Worm (Caenorhabditis elegans) whole organism, early embryonic: ENCODE data around the gene fbxa-29.
"Not testable (repeated sequence)": the region's sequence is repeated elsewhere in the genome, so short reads cannot be mapped to it uniquely, and the experiment has no call there.

Experiments used
- B0310.2 ChIP-seq: sonication (generic microtip); optimal IDR thresholded peaks from 2 replicates; lab custom pipeline; 2016; ENCODE audit warnings: mild to moderate bottlenecking, missing genetic modification characterization, missing compliant biosample characterization
- F13C5.2 ChIP-seq: sonication (generic microtip); optimal IDR thresholded peaks from 2 replicates; lab custom pipeline; 2017; ENCODE audit warnings: mild to moderate bottlenecking, missing genetic modification characterization, inconsistent platforms, missing compliant biosample characterization
- aly-1 ChIP-seq: sonication (generic microtip); optimal IDR thresholded peaks from 2 replicates; lab custom pipeline; 2016; ENCODE audit warnings: missing genetic modification characterization, missing compliant biosample characterization
- ama-1 ChIP-seq: fragments of 150-350 bp; optimal IDR thresholded peaks from 2 replicates; lab custom pipeline; 2014
- ceh-13 ChIP-seq: fragments of 200-800 bp; sonication (Bioruptor generic); optimal IDR thresholded peaks from 2 replicates; lab custom pipeline; 2018; ENCODE audit warnings: mild to moderate bottlenecking, missing genetic modification characterization, missing compliant biosample characterization
- ceh-36 ChIP-seq: sonication (generic microtip); optimal IDR thresholded peaks from 2 replicates; lab custom pipeline; 2016; ENCODE audit warnings: missing genetic modification characterization, inconsistent platforms, missing compliant biosample characterization
- ets-7 ChIP-seq: sonication (generic microtip); optimal IDR thresholded peaks from 2 replicates; lab custom pipeline; 2016; ENCODE audit warnings: missing genotype, missing genetic modification characterization, missing compliant biosample characterization
- flt-1 ChIP-seq: fragments of 200-800 bp; sonication (Bioruptor generic); IDR thresholded peaks from 2 replicates; pipeline ENCODE4 v1.3.6; 2022; ENCODE audit warnings: missing genetic modification characterization, missing compliant biosample characterization
- hmbx-1 ChIP-seq: sonication (generic microtip); optimal IDR thresholded peaks from 2 replicates; lab custom pipeline; 2016; ENCODE audit warnings: mild to moderate bottlenecking, missing genetic modification characterization, missing compliant biosample characterization
- hmg-4 ChIP-seq: fragments of 200-800 bp; sonication (Bioruptor generic); optimal IDR thresholded peaks from 2 replicates; lab custom pipeline; 2018; ENCODE audit warnings: mild to moderate bottlenecking, missing genetic modification characterization, missing compliant biosample characterization
- hnd-1 ChIP-seq: sonication (generic microtip); optimal IDR thresholded peaks from 2 replicates; lab custom pipeline; 2016; ENCODE audit warnings: missing genetic modification characterization, missing compliant biosample characterization
- pes-1 ChIP-seq: fragments of 200-800 bp; sonication (Bioruptor generic); IDR thresholded peaks from 2 replicates; pipeline ENCODE4 v1.3.6; 2022; ENCODE audit warnings: missing genetic modification reagents, missing genetic modification characterization, missing compliant biosample characterization
- scrt-1 ChIP-seq: fragments of 200-800 bp; sonication (Bioruptor generic); IDR thresholded peaks from 2 replicates; pipeline ENCODE4 v1.3.6; 2022; ENCODE audit warnings: missing genetic modification characterization, missing compliant biosample characterization
- sea-1 ChIP-seq: fragments of 200-800 bp; sonication (Bioruptor generic); conservative IDR thresholded peaks from 2 replicates; pipeline ENCODE4 v1.3.6; 2022; ENCODE audit warnings: missing genetic modification characterization, missing compliant biosample characterization
- tbx-11 ChIP-seq: fragments of 200-800 bp; sonication (Bioruptor generic); IDR thresholded peaks from 2 replicates; pipeline ENCODE4 v1.3.6; 2022; ENCODE audit warnings: missing genetic modification characterization, missing compliant biosample characterization
- tbx-37 ChIP-seq: fragments of 200-800 bp; sonication (Bioruptor generic); conservative IDR thresholded peaks from 2 replicates; pipeline ENCODE4 v1.3.6; 2022; ENCODE audit warnings: missing genetic modification reagents, missing genetic modification characterization, missing compliant biosample characterization
- tra-4 ChIP-seq: sonication (generic microtip); optimal IDR thresholded peaks from 2 replicates; lab custom pipeline; 2017; ENCODE audit warnings: missing genetic modification characterization, missing compliant biosample characterization

Gene fbxa-29

ce11 chrIII:1288473-1289056 is 15.1 kb upstream of the fbxa-29 start, which contains the start of gene fbxa-50:
fbxa-50 (minus strand) TSS chrIII:1288523.
- TF ChIP-seq scrt-1 (GFP tag; lab: Robert Waterston, UW) (no peak), ama-1 (lab: Kevin White, UChicago) (no peak), hmg-4 (no peak), aly-1 (tag; lab: Kevin White, UChicago) (no peak), ceh-13 (GFP tag; lab: Kevin White, UChicago) (no peak), sea-1 (GFP tag; lab: Robert Waterston, UW) (no peak), tbx-37 (GFP tag; lab: Robert Waterston, UW) (no peak)

- TF ChIP-seq F13C5.2 (tag; lab: Kevin White, UChicago) (no peak), scrt-1 (GFP tag; lab: Robert Waterston, UW) (no peak), hnd-1 (no peak), hmbx-1 (tag; lab: Kevin White, UChicago) (no peak), pes-1 (GFP tag; lab: Robert Waterston, UW) (no peak), B0310.2 (tag; lab: Kevin White, UChicago) (no peak), aly-1 (tag; lab: Kevin White, UChicago) (no peak), tra-4 (tag; lab: Kevin White, UChicago) (no peak), ceh-36 (tag; lab: Kevin White, UChicago) (no peak), tbx-11 (GFP tag; lab: Robert Waterston, UW) (no peak), hmg-4 (no peak), ama-1 (lab: Kevin White, UChicago) (no peak), tbx-37 (GFP tag; lab: Robert Waterston, UW) (no peak), sea-1 (GFP tag; lab: Robert Waterston, UW) (no peak), ets-7 (tag; lab: Kevin White, UChicago) (no peak), flt-1 (GFP tag; lab: Robert Waterston, UW) (no peak), ceh-13 (GFP tag; lab: Kevin White, UChicago) (no peak)
Observed at ce11 chrIII:1284584-1285046, 11.1 kb upstream of the fbxa-29 start, which contains the start of gene fbxa-37. fbxa-37 (plus strand) TSS chrIII:1284996.

- TF ChIP-seq sea-1 (GFP tag; lab: Robert Waterston, UW) = no peak
- TF ChIP-seq ceh-13 (GFP tag; lab: Kevin White, UChicago) = no peak
- no peak for TF ChIP-seq B0310.2 (tag; lab: Kevin White, UChicago)
- TF ChIP-seq pes-1 (GFP tag; lab: Robert Waterston, UW) = no peak
- TF ChIP-seq ceh-36 (tag; lab: Kevin White, UChicago) = no peak
- no peak for TF ChIP-seq F13C5.2 (tag; lab: Kevin White, UChicago)
- TF ChIP-seq ama-1 (lab: Kevin White, UChicago) = no peak
- no peak for TF ChIP-seq tbx-37 (GFP tag; lab: Robert Waterston, UW)
- TF ChIP-seq hnd-1 = no peak
- TF ChIP-seq tbx-11 (GFP tag; lab: Robert Waterston, UW) = no peak
- no peak for TF ChIP-seq ets-7 (tag; lab: Kevin White, UChicago)
- TF ChIP-seq aly-1 (tag; lab: Kevin White, UChicago) = no peak
- no peak for TF ChIP-seq hmbx-1 (tag; lab: Kevin White, UChicago)
Observed at ce11 chrIII:1279197-1279596, 5.7 kb upstream of the fbxa-29 start.

- no peak for TF ChIP-seq B0310.2 (tag; lab: Kevin White, UChicago)
- TF ChIP-seq ceh-13 (GFP tag; lab: Kevin White, UChicago) = no peak
- TF ChIP-seq ceh-36 (tag; lab: Kevin White, UChicago) = no peak
- TF ChIP-seq ama-1 (lab: Kevin White, UChicago) = no peak
- no peak for TF ChIP-seq tra-4 (tag; lab: Kevin White, UChicago)
- no peak for TF ChIP-seq flt-1 (GFP tag; lab: Robert Waterston, UW)
- no peak for TF ChIP-seq scrt-1 (GFP tag; lab: Robert Waterston, UW)
- TF ChIP-seq ets-7 (tag; lab: Kevin White, UChicago) = no peak
Observed at ce11 chrIII:1275513-1275912, 2.0 kb upstream of the fbxa-29 start, which contains the start of gene fbxa-30. fbxa-30 (minus strand) TSS chrIII:1275613.

ce11 chrIII:1271378-1271926 is 2.1 kb downstream of the fbxa-29 start, which contains the start of gene fbxa-31:
fbxa-31 (minus strand) TSS chrIII:1271428.
- no peak for TF ChIP-seq sea-1 (GFP tag; lab: Robert Waterston, UW)
- TF ChIP-seq tbx-37 (GFP tag; lab: Robert Waterston, UW) = no peak
- no peak for TF ChIP-seq F13C5.2 (tag; lab: Kevin White, UChicago)
- no peak for TF ChIP-seq scrt-1 (GFP tag; lab: Robert Waterston, UW)
- TF ChIP-seq ceh-13 (GFP tag; lab: Kevin White, UChicago) = no peak
- TF ChIP-seq hmg-4 = no peak

- TF ChIP-seq flt-1 (GFP tag; lab: Robert Waterston, UW) = no peak
- no peak for TF ChIP-seq tbx-11 (GFP tag; lab: Robert Waterston, UW)
Observed at ce11 chrIII:1269156-1269555, 4.3 kb downstream of the fbxa-29 start, which contains the start of gene fbxa-32. fbxa-32 (minus strand) TSS chrIII:1269256.

ce11 chrIII:1266799-1267198 is 6.7 kb downstream of the fbxa-29 start, which contains the start of gene fbxa-151:
fbxa-151 (minus strand) TSS chrIII:1266899.
- TF ChIP-seq hmg-4; ets-7 (tag; lab: Kevin White, UChicago); ceh-13 (GFP tag; lab: Kevin White, UChicago): not testable (repeated sequence)
